Worm (Caenorhabditis elegans): ENCODE data around the gene F53F4.17.

F53F4.17 gene

DNA sequence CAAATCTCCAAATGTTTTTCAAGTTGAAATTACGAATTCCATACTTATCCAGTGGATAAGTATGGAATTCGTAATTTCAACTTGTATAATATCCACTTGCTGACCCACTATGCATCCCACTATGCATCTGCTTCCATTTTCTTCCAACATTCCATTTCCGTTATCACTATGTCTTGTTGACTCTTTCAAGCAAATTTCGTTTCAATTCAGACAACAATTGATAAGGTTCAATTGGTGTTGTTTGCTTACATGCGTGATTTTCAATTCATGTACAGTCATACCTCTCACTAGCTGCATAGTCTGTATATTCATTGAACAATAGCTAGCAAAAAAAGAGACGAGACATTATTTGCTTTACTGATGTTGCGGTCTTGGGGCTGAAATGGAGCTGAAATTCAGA, 11.2 kb upstream of the F53F4.17 start:
- TF ChIP-seq sptf-1 (tag; optimal IDR thresholded peaks at IDR 0.05), result no peak
- peak; percentile 62 for TF ChIP-seq elt-2 (tag; optimal IDR thresholded peaks at IDR 0.05)
- TF ChIP-seq pqm-1 (tag; optimal IDR thresholded peaks at IDR 0.05), result peak; percentile 66
- TF ChIP-seq jun-1 (tag; optimal IDR thresholded peaks at IDR 0.05), result peak; percentile 3
- TF ChIP-seq lin-13 (GFP tag; optimal IDR thresholded peaks at IDR 0.05), result no peak
- peak in 1 of 2 experiments; percentile 43 for TF ChIP-seq lin-35 (GFP tag; optimal IDR thresholded peaks at IDR 0.05)

- TF ChIP-seq swsn-7 (tag; optimal IDR thresholded peaks at IDR 0.05) (no peak), sup-37 (GFP tag; optimal IDR thresholded peaks at IDR 0.05) (no peak), nhr-12 (tag; optimal IDR thresholded peaks at IDR 0.05) (no peak), lin-13 (GFP tag; optimal IDR thresholded peaks at IDR 0.05) (no peak), nhr-11 (tag; optimal IDR thresholded peaks at IDR 0.05) (no peak), ceh-88 (GFP tag; IDR thresholded peaks at IDR 0.05) (no peak), C34B4.2 (tag; optimal IDR thresholded peaks at IDR 0.05) (no peak), hlh-4 (tag; optimal IDR thresholded peaks at IDR 0.05) (no peak), unc-130 (tag; optimal IDR thresholded peaks at IDR 0.05) (no peak), rnt-1 (tag; optimal IDR thresholded peaks at IDR 0.05) (no peak), skn-1 (tag; optimal IDR thresholded peaks at IDR 0.05) (no peak), nhr-77 (tag; optimal IDR thresholded peaks at IDR 0.05) (no peak), ceh-90 (tag; optimal IDR thresholded peaks at IDR 0.05) (no peak), pax-3 (tag; optimal IDR thresholded peaks at IDR 0.05) (no peak), lsy-2 (tag; optimal IDR thresholded peaks at IDR 0.05) (no peak), fos-1 (tag; optimal IDR thresholded peaks at IDR 0.05) (no peak), pag-3 (tag; optimal IDR thresholded peaks at IDR 0.05; ENCODE audit: borderline replicate concordance, insufficient read depth) (no peak), unc-86 (tag; optimal IDR thresholded peaks at IDR 0.05) (no peak), ceh-63 (GFP tag; optimal IDR thresholded peaks at IDR 0.05) (no peak)
Observed at ce11 chrV:13577463-13577862, 10.5 kb upstream of the F53F4.17 start.

- peak; percentile 39 for TF ChIP-seq elt-2 (tag; optimal IDR thresholded peaks at IDR 0.05)
- no peak for TF ChIP-seq ces-1 (GFP tag; optimal IDR thresholded peaks at IDR 0.05)
Observed at ce11 chrV:13578637-13579036, 9.4 kb upstream of the F53F4.17 start, which contains the start of gene C50B8.6. TSS of gene C50B8.6 (plus strand) at chrV:13578972.

DNA sequence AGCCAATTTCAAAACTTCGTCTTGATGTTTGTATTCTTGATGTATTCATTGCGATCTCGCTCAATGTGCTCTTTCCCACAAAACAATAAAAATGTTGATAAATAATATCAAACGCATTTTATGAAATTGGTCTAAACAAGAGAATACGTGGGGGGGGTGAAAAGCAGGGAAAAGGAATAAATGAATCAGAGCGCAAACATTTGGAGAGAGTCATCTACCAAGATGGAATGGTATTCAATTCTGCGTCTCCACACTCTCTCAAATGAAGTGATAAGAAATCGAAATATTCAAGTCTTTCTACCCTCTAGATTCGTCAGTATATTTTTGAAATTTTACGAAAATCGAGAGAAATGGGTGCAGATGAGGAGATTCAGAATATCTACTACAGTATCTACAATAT, 7.3 kb upstream of the F53F4.17 start, which contains the start of gene C50B8.5:
Gene C50B8.5, plus strand, starts transcription at position 273 of the 400 bp plus-strand sequence.
- no peak for TF ChIP-seq nhr-77 (tag; optimal IDR thresholded peaks at IDR 0.05)
- no peak for TF ChIP-seq ceh-8 (GFP tag; optimal IDR thresholded peaks at IDR 0.05)
- peak; percentile 42 for TF ChIP-seq elt-2 (tag; optimal IDR thresholded peaks at IDR 0.05)
- TF ChIP-seq vab-15 (tag; optimal IDR thresholded peaks at IDR 0.05), result no peak
- TF ChIP-seq xbp-1 (tag; optimal IDR thresholded peaks at IDR 0.05), result no peak
- TF ChIP-seq nhr-47 (tag; optimal IDR thresholded peaks at IDR 0.05), result no peak
- no peak for TF ChIP-seq ceh-88 (GFP tag; IDR thresholded peaks at IDR 0.05)
- TF ChIP-seq dsc-1 (tag; optimal IDR thresholded peaks at IDR 0.05), result no peak
- no peak for TF ChIP-seq pag-3 (tag; optimal IDR thresholded peaks at IDR 0.05; ENCODE audit: borderline replicate concordance, insufficient read depth)

ce11 chrV:13584484-13584883, 3.5 kb upstream of the F53F4.17 start, which contains the start of gene F53F4.1:
TSS of gene F53F4.1 (plus strand) at chrV:13584784.
- TF ChIP-seq snpc-4 (tag; optimal IDR thresholded peaks at IDR 0.05) (no peak), hpl-2 (GFP tag; optimal IDR thresholded peaks at IDR 0.05) (no peak), ceh-8 (GFP tag; optimal IDR thresholded peaks at IDR 0.05) (no peak), fkh-4 (tag; optimal IDR thresholded peaks at IDR 0.05; ENCODE audit: borderline replicate concordance) (no peak)

All from whole organism, L1 larva.